Worm (Caenorhabditis elegans) whole organism, mixed stage, embryonic: ENCODE data around the gene C54D10.4.

Experiments used
- M03D4.4 ChIP-seq: sonication (generic microtip); optimal IDR thresholded peaks from 2 replicates; lab custom pipeline; 2017; ENCODE audit warnings: mild to moderate bottlenecking, missing genetic modification characterization, missing compliant biosample characterization
- mep-1 ChIP-seq: fragments of 150-350 bp; optimal IDR thresholded peaks from 2 replicates; lab custom pipeline; 2017; ENCODE audit warnings: missing biosample characterization, missing genetic modification reagents, missing genetic modification characterization, inconsistent platforms
- nhr-237 ChIP-seq: fragments of 150-350 bp; optimal IDR thresholded peaks from 2 replicates; lab custom pipeline; 2014; ENCODE audit warnings: missing biosample characterization, missing genetic modification characterization
- snpc-4 ChIP-seq: fragments of 150-350 bp; optimal IDR thresholded peaks from 2 replicates; lab custom pipeline; 2014; ENCODE audit warnings: missing biosample characterization, missing genetic modification characterization
- sptf-1 ChIP-seq: sonication (generic microtip); optimal IDR thresholded peaks from 2 replicates; lab custom pipeline; 2017; ENCODE audit warnings: mild to moderate bottlenecking, missing genetic modification characterization, moderate library complexity, missing compliant biosample characterization
- unc-39 ChIP-seq: fragments of 150-350 bp; optimal IDR thresholded peaks from 2 replicates; lab custom pipeline; 2014; ENCODE audit warnings: missing biosample characterization, missing genetic modification characterization
- unc-62 ChIP-seq: fragments of 150-350 bp; optimal IDR thresholded peaks from 2 replicates; lab custom pipeline; 2014; ENCODE audit warnings: missing biosample characterization, missing genetic modification reagents, missing genetic modification characterization
- ztf-11 ChIP-seq: fragments of 150-350 bp; optimal IDR thresholded peaks from 2 replicates; lab custom pipeline; 2014; ENCODE audit warnings: missing biosample characterization, missing genetic modification characterization

DNA sequence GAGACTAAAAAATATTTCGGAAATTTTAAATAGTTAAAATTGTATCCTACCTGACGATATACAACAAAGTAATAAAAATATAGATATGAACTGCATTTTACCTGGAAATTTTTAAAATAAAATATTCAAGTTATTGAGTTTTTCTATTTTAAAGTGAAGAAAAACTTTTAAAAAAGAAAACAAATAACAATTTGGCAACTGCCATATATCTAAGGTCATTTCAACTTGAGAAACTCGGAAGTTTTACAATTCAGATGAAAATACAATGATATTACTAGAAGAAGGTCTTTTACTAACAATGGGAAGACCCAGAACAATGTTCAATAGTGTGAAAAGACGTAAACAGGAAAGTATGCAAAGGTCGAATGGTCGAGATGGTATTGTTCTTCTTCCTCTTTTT, 29.2 kb upstream of the C54D10.4 start, which contains the start of gene C54D10.10:
- TF ChIP-seq unc-62 (no peak), nhr-237 (tag; lab: Kevin White, UChicago) (no peak), mep-1 (no peak), snpc-4 (tag; lab: Kevin White, UChicago) (no peak), sptf-1 (no peak), unc-39 (no peak), M03D4.4 (tag; lab: Kevin White, UChicago) (no peak), ztf-11 (tag; lab: Kevin White, UChicago) (no peak)
